Worm (Caenorhabditis elegans): Measurements from ENCODE around the gene pgp-9.

pgp-9 gene

ce11 chrV:17743802-17744201 is 11.9 kb upstream of the pgp-9 start:
- TF ChIP-seq nhr-102 (tag; optimal IDR thresholded peaks at IDR 0.05): no peak
- no peak for TF ChIP-seq dpl-1 (GFP tag; optimal IDR thresholded peaks at IDR 0.05)
- no peak for TF ChIP-seq Y75B8A.6 (GFP tag; IDR thresholded peaks at IDR 0.05)
- no peak for TF ChIP-seq unc-62 (GFP tag; optimal IDR thresholded peaks at IDR 0.05 in 1 of 2)
- no peak for TF ChIP-seq unc-62 (tag; optimal IDR thresholded peaks at IDR 0.05)
- no peak for TF ChIP-seq Y5F2A.4 (GFP tag; optimal IDR thresholded peaks at IDR 0.05)
- no peak for TF ChIP-seq F26F4.8 (GFP tag; conservative IDR thresholded peaks at IDR 0.05)
- no peak for TF ChIP-seq mdl-1 (tag; optimal IDR thresholded peaks at IDR 0.05)
- TF ChIP-seq T26A8.4 (GFP tag; IDR thresholded peaks at IDR 0.05): no peak
- no peak for TF ChIP-seq ceh-28 (tag; optimal IDR thresholded peaks at IDR 0.05)
- no peak for TF ChIP-seq php-3 (GFP tag; IDR thresholded peaks at IDR 0.05)
- TF ChIP-seq Y48G9A.11 (GFP tag; IDR thresholded peaks at IDR 0.05): no peak
- no peak for TF ChIP-seq pqm-1 (tag; optimal IDR thresholded peaks at IDR 0.05)
- no peak for TF ChIP-seq saeg-2 (GFP tag; IDR thresholded peaks at IDR 0.05)
- no peak for TF ChIP-seq mes-2 (tag; optimal IDR thresholded peaks at IDR 0.05; ENCODE audit: poor library complexity, severe bottlenecking)

DNA sequence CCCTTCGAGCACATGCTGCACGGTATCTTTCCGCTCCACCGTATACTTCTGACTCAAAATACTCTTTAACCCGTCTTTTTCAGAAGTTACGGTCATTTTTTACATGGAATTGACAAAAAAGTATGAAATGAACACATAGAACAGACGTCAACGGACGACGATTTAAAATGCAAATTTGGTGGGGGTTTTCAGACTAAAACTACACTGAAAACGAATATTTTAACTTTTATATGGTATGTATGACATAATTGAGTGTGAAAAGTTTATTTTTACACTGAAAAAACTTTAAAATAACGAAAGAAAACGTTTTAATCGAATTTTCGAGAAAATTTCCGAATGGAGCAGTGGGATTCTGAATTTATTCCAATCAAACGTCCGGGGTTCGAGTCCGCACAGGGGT is 8.7 kb upstream of the pgp-9 start, which contains the start of gene twk-36:
Gene twk-36, minus strand, starts transcription at position 101 of the 400 bp plus-strand sequence.
- TF ChIP-seq ZK546.5 (tag; optimal IDR thresholded peaks at IDR 0.05) (no peak), attf-4 (tag; optimal IDR thresholded peaks at IDR 0.05) (no peak), pqm-1 (tag; optimal IDR thresholded peaks at IDR 0.05) (no peak), lin-15B (tag; optimal IDR thresholded peaks at IDR 0.05) (no peak), egl-43 (GFP tag; IDR thresholded peaks at IDR 0.05) (no peak), nhr-76 (tag; optimal IDR thresholded peaks at IDR 0.05) (no peak), daf-16 (GFP tag; optimal IDR thresholded peaks at IDR 0.05) (no peak), daf-16 (tag; optimal IDR thresholded peaks at IDR 0.05) (no peak), mxl-3 (GFP tag; optimal IDR thresholded peaks at IDR 0.05) (no peak)

DNA sequence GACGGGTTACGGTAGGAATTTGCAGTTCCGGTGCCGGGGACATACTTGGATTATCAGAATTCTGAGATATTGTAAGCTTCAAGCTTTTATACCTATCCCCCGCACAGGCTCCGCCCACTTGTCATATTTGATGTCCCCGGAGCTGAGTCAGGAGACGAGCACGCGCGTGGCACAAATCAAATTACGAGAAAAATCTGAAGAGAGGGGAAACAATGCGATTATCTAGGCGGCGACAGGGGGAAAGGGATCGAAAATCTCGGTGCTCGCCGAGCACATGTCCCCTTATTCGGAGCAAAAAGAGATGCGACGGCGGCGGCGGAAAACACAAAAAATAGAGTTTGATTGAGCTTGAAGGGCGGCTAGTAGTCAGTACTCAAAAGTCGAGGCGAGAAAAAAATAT is 6.5 kb upstream of the pgp-9 start, which contains the start of gene R12G8.1:
Gene R12G8.1, minus strand, starts transcription at position 63 of the 400 bp plus-strand sequence.
- TF ChIP-seq set-16 (GFP tag; IDR thresholded peaks at IDR 0.05) (peak; percentile 49), fkh-10 (GFP tag; optimal IDR thresholded peaks at IDR 0.05) (peak; percentile 88), ctbp-1 (GFP tag; IDR thresholded peaks at IDR 0.05) (peak; percentile 70), ceh-32 (tag; optimal IDR thresholded peaks at IDR 0.05; ENCODE audit: poor library complexity) (peak; percentile 26), rbr-2 (tag; optimal IDR thresholded peaks at IDR 0.05) (peak; percentile 17), Y105C5A.15 (GFP tag; IDR thresholded peaks at IDR 0.05) (no peak), ces-1 (GFP tag; optimal IDR thresholded peaks at IDR 0.05) (peak; percentile 86), daf-12 (tag; optimal IDR thresholded peaks at IDR 0.05) (no peak), zfp-3 (GFP tag; conservative IDR thresholded peaks at IDR 0.05) (no peak)

DNA sequence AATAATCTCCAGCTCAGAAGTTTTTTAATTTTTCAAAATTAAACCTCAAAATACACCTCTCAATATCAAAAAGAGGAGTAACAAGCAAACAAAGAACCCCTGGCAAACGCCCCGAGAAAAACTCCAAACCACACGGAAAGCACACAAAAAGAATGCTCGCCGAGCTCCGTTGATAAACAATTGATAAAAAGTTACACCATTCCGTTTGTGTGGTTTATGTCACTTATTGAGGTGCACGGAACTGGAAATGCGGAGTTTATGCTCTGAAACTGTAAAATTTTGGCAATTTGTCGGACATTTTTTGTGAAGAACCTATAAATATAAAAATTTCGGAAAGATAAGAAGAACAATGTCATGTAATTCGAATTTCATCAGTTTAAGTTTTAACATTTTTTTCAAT is 3.4 kb upstream of the pgp-9 start:
- TF ChIP-seq fkh-10 (GFP tag; optimal IDR thresholded peaks at IDR 0.05) (no peak), tra-1 (GFP tag; IDR thresholded peaks at IDR 0.05) (peak; percentile 48; the same call in 1 of the 2 replicates), fos-1 (tag; optimal IDR thresholded peaks at IDR 0.05) (no peak), madf-5 (GFP tag; IDR thresholded peaks at IDR 0.05) (no peak), pha-4 (GFP tag; IDR thresholded peaks at IDR 0.05) (no peak), pha-4 (tag; optimal IDR thresholded peaks at IDR 0.05) (peak; percentile 62), unc-130 (GFP tag; optimal IDR thresholded peaks at IDR 0.05) (no peak), zfp-2 (tag; optimal IDR thresholded peaks at IDR 0.05) (no peak), mxl-3 (GFP tag; optimal IDR thresholded peaks at IDR 0.05) (no peak), ceh-62 (tag; optimal IDR thresholded peaks at IDR 0.05) (no peak), hlh-30 (tag; optimal IDR thresholded peaks at IDR 0.05; ENCODE audit: insufficient read depth) (no peak), dve-1 (tag; optimal IDR thresholded peaks at IDR 0.05; ENCODE audit: insufficient read depth) (peak; percentile 69), lim-7 (GFP tag; IDR thresholded peaks at IDR 0.05) (no peak), set-16 (GFP tag; IDR thresholded peaks at IDR 0.05) (no peak), nhr-111 (GFP tag; optimal IDR thresholded peaks at IDR 0.05) (no peak), ztf-11 (tag; optimal IDR thresholded peaks at IDR 0.05) (no peak), pqm-1 (tag; optimal IDR thresholded peaks at IDR 0.05) (peak; percentile 85), lin-13 (GFP tag; optimal IDR thresholded peaks at IDR 0.05) (no peak), F10B5.3 (tag; optimal IDR thresholded peaks at IDR 0.05) (no peak), nhr-48 (tag; optimal IDR thresholded peaks at IDR 0.05) (peak; percentile 38), hlh-11 (tag; optimal IDR thresholded peaks at IDR 0.05) (peak; percentile 66)

Data from whole organism, L4 larva.